Fruit fly (Drosophila melanogaster) whole organism, wandering third instar larva: ENCODE measurements around the gene mRpL48.

Source experiments
- Abd-B ChIP-seq: fragments of >200 bp; optimal IDR thresholded peaks from 2 replicates; lab custom pipeline; 2017; ENCODE audit warnings: missing biosample characterization, missing genetic modification characterization
- CG32264 ChIP-seq: fragments of 200-800 bp; sonication (Bioruptor generic); optimal IDR thresholded peaks from 2 replicates; lab custom pipeline; 2016; ENCODE audit warnings: missing biosample characterization, missing genetic modification characterization
- CG9705 ChIP-seq: fragments of 200-800 bp; sonication (Bioruptor generic); optimal IDR thresholded peaks from 2 replicates; lab custom pipeline; 2018; ENCODE audit warnings: missing biosample characterization, mild to moderate bottlenecking, missing genetic modification characterization
- CrebA ChIP-seq: fragments of 200-800 bp; sonication (Bioruptor generic); optimal IDR thresholded peaks from 2 replicates; lab custom pipeline; 2016; ENCODE audit warnings: missing biosample characterization, mild to moderate bottlenecking, missing genetic modification characterization, borderline replicate concordance
- Dfd ChIP-seq: fragments of >200 bp; optimal IDR thresholded peaks from 2 replicates; lab custom pipeline; 2017; ENCODE audit warnings: missing biosample characterization, missing genetic modification characterization
- Dif ChIP-seq: fragments of 200-275, 200-300 bp; sonication (Bioruptor generic); optimal IDR thresholded peaks from 2 replicates; lab custom pipeline; 2018; ENCODE audit warnings: missing biosample characterization, missing genetic modification characterization; ENCODE audit not compliant: partially characterized antibody
- GATAd ChIP-seq: sonication (Bioruptor generic); optimal IDR thresholded peaks from 2 replicates; lab custom pipeline; 2016; ENCODE audit warnings: missing biosample characterization, missing genetic modification characterization
- HLH106 ChIP-seq: fragments of 200-800 bp; optimal IDR thresholded peaks from 3 replicates; lab custom pipeline; 2019; ENCODE audit warnings: missing biosample characterization, mild to moderate bottlenecking, missing genetic modification characterization, moderate library complexity
- Hnf4 ChIP-seq: fragments of 200-800 bp; sonication (Bioruptor generic); optimal IDR thresholded peaks from 2 replicates; lab custom pipeline; 2016; ENCODE audit warnings: missing biosample characterization, mild to moderate bottlenecking, missing genetic modification characterization
- Hr78 ChIP-seq: fragments of >200 bp; optimal IDR thresholded peaks from 2 replicates; lab custom pipeline; 2017; ENCODE audit warnings: missing biosample characterization, missing genetic modification characterization
- Myc ChIP-seq: fragments of >200 bp; optimal IDR thresholded peaks from 2 replicates; lab custom pipeline; 2017
- N ChIP-seq: fragments of >200 bp; optimal IDR thresholded peaks from 2 replicates; lab custom pipeline; 2018; ENCODE audit warnings: missing biosample characterization, missing external identifiers, missing genetic modification characterization
- OdsH ChIP-seq: fragments of 200-800 bp; sonication (Bioruptor generic); optimal IDR thresholded peaks from 2 replicates; lab custom pipeline; 2016; ENCODE audit warnings: missing biosample characterization, mild to moderate bottlenecking, missing genetic modification characterization
- Rel ChIP-seq, 2 experiments: fragments of 200-800 bp; sonication (Bioruptor generic) in 1 of 2; optimal IDR thresholded peaks; 2 replicates in 1 of 2; 3 replicates in 1 of 2; lab custom pipeline; 2016 to 2019; ENCODE audit warnings: mild to moderate bottlenecking in 2 of 2, missing biosample characterization in 2 of 2, missing genetic modification characterization in 2 of 2, moderate library complexity in 1 of 2
- Sp1 ChIP-seq: fragments of 200-800 bp; sonication (Bioruptor generic); optimal IDR thresholded peaks from 3 replicates; lab custom pipeline; 2019; ENCODE audit warnings: missing biosample characterization, mild to moderate bottlenecking, missing genetic modification characterization, moderate library complexity
- Vsx2 ChIP-seq: fragments of 200-300, 225-300 bp; sonication (Bioruptor generic); optimal IDR thresholded peaks from 2 replicates; lab custom pipeline; 2018; ENCODE audit warnings: missing biosample characterization, missing genetic modification characterization; ENCODE audit not compliant: partially characterized antibody
- br ChIP-seq: fragments of 200-800 bp; sonication (Bioruptor generic); optimal IDR thresholded peaks from 2 replicates; lab custom pipeline; 2016; ENCODE audit warnings: missing biosample characterization, missing genetic modification characterization
- brk ChIP-seq: fragments of 200-800 bp; sonication (Bioruptor generic); optimal IDR thresholded peaks from 2 replicates; lab custom pipeline; 2016; ENCODE audit warnings: missing biosample characterization, mild to moderate bottlenecking, missing genetic modification characterization
- dl ChIP-seq, 2 experiments: fragments of 175-275, 200-275 bp in 1 of 2; fragments of 200-275 bp in 1 of 2; sonication (Bioruptor generic); optimal IDR thresholded peaks; lab custom pipeline; 2018; ENCODE audit warnings: mild to moderate bottlenecking in 2 of 2, missing biosample characterization in 2 of 2, missing genetic modification characterization in 2 of 2, moderate library complexity in 2 of 2; ENCODE audit not compliant: partially characterized antibody in 2 of 2, insufficient read depth in 1 of 2
- dmrt93B ChIP-seq: fragments of 200-800 bp; sonication (Bioruptor generic); optimal IDR thresholded peaks from 2 replicates; lab custom pipeline; 2018; ENCODE audit warnings: missing biosample characterization, mild to moderate bottlenecking, missing genetic modification characterization
- ey ChIP-seq: fragments of 200-800 bp; sonication (Bioruptor generic); optimal IDR thresholded peaks from 2 replicates; lab custom pipeline; 2016; ENCODE audit warnings: missing biosample characterization, missing genetic modification characterization
- foxo ChIP-seq, 2 experiments: fragments of 200-800 bp; sonication (Bioruptor generic); optimal IDR thresholded peaks; 2 replicates in 1 of 2; 3 replicates in 1 of 2; lab custom pipeline; 2016 to 2017; ENCODE audit warnings: missing biosample characterization in 2 of 2, missing genetic modification characterization in 2 of 2
- fru ChIP-seq: fragments of 200-800 bp; sonication (Bioruptor generic); optimal IDR thresholded peaks from 3 replicates; lab custom pipeline; 2016; ENCODE audit warnings: missing biosample characterization, mild to moderate bottlenecking, missing genetic modification characterization
- h ChIP-seq: fragments of 200-800 bp; sonication (Bioruptor generic); optimal IDR thresholded peaks from 3 replicates; lab custom pipeline; 2016; ENCODE audit warnings: missing biosample characterization, mild to moderate bottlenecking, missing genetic modification characterization
- jim ChIP-seq: fragments of 175-275, 200-325 bp; sonication (Bioruptor generic); optimal IDR thresholded peaks from 2 replicates; lab custom pipeline; 2016; ENCODE audit warnings: missing biosample characterization, mild to moderate bottlenecking, missing genetic modification characterization
- pan ChIP-seq: fragments of >200 bp; optimal IDR thresholded peaks from 2 replicates; lab custom pipeline; 2017
- psq ChIP-seq: fragments of 200-800 bp; sonication (Bioruptor generic); optimal IDR thresholded peaks from 3 replicates; lab custom pipeline; 2017; ENCODE audit warnings: missing biosample characterization, mild to moderate bottlenecking, missing genetic modification characterization, moderate library complexity
- rgr ChIP-seq: fragments of 200-800 bp; sonication (Bioruptor generic); optimal IDR thresholded peaks from 3 replicates; lab custom pipeline; 2016; ENCODE audit warnings: missing biosample characterization, mild to moderate bottlenecking, missing genetic modification characterization
- sage ChIP-seq: fragments of 200-800 bp; sonication (Bioruptor generic); optimal IDR thresholded peaks from 2 replicates; lab custom pipeline; 2016; ENCODE audit warnings: missing biosample characterization, mild to moderate bottlenecking, missing genetic modification characterization
- sv ChIP-seq: fragments of 200-800 bp; sonication (Bioruptor generic); optimal IDR thresholded peaks from 3 replicates; lab custom pipeline; 2016; ENCODE audit warnings: missing biosample characterization, missing genetic modification characterization
- tai ChIP-seq: sonication (Bioruptor generic); optimal IDR thresholded peaks from 2 replicates; lab custom pipeline; 2016; ENCODE audit warnings: missing biosample characterization, missing genetic modification characterization
- usp ChIP-seq: fragments of >200 bp; optimal IDR thresholded peaks from 2 replicates; lab custom pipeline; 2017; ENCODE audit warnings: missing biosample characterization, missing genetic modification characterization
- woc ChIP-seq: sonication (Bioruptor generic); optimal IDR thresholded peaks from 2 replicates; lab custom pipeline; 2016; ENCODE audit warnings: missing biosample characterization, mild to moderate bottlenecking, missing genetic modification characterization

The mRpL48 gene

DNA sequence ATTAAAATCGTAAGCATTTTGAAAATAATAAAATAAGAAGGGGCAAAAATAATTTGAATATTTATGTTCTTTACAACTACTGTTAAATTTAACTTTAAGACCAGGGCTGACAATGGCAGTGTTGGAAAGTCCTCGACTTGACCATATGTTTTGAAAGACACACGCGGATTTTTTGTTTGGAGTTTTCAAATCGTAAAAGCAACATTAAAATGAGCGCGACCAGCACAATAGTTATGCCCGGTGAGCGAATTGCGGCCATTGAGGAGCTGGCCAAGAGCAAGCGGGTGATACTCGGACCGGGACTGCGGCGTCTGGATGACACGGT is 18.3 kb downstream of the mRpL48 start, which contains the start of gene Rrp40:
Gene Rrp40 (plus strand): TSS at position 113 of the 325 bp plus-strand sequence.
- TF ChIP-seq dmrt93B (GFP tag; lab: Kevin White, UChicago) (no peak), sage (GFP tag; lab: Kevin White, UChicago) (peak; percentile 8), GATAd (GFP tag; lab: Kevin White, UChicago) (no peak), brk (GFP tag; lab: Kevin White, UChicago) (no peak), psq (GFP tag; lab: Kevin White, UChicago) (no peak), Hr78 (GFP tag; lab: Kevin White, UChicago) (no peak), woc (GFP tag; lab: Kevin White, UChicago) (no peak), Hnf4 (GFP tag; lab: Kevin White, UChicago) (no peak), ey (GFP tag; lab: Kevin White, UChicago) (no peak)

dm6 chr2L:1729607-1730011 is 19.3 kb downstream of the mRpL48 start, which contains the start of the genes Eno and CG31937:
Eno (minus strand) TSS chr2L:1729636.
CG31937 (plus strand) TSS chr2L:1729887.
- TF ChIP-seq psq (GFP tag; lab: Kevin White, UChicago) (peak; percentile 43), tai (GFP tag; lab: Kevin White, UChicago) (no peak), Abd-B (GFP tag; lab: Kevin White, UChicago) (no peak), rgr (GFP tag; lab: Kevin White, UChicago) (peak; percentile 38), HLH106 (tag; lab: Kevin White, UChicago) (peak; percentile 51), Dfd (no peak), h (GFP tag; lab: Kevin White, UChicago) (peak; percentile 47), br (GFP tag; lab: Kevin White, UChicago) (peak; percentile 74), Hnf4 (GFP tag; lab: Kevin White, UChicago) (peak; percentile 68), fru (GFP tag; lab: Kevin White, UChicago) (peak; percentile 40), Dif (peak; percentile 11), ey (GFP tag; lab: Kevin White, UChicago) (peak; percentile 31), Hr78 (GFP tag; lab: Kevin White, UChicago) (no peak), sage (GFP tag; lab: Kevin White, UChicago) (no peak), foxo (GFP tag; optimal IDR thresholded peaks at IDR 0.05; lab: Kevin White, UChicago) (peak in 1 of 2 experiments; percentile 48), sv (peak; percentile 4), usp (GFP tag; lab: Kevin White, UChicago) (no peak), Rel (GFP tag; optimal IDR thresholded peaks at IDR 0.05; lab: Kevin White, UChicago) (no peak), Rel (tag; optimal IDR thresholded peaks at IDR 0.05; lab: Kevin White, UChicago) (peak; percentile 8), OdsH (peak; percentile 31), Sp1 (peak; percentile 63), woc (GFP tag; lab: Kevin White, UChicago) (peak; percentile 79), CG9705 (GFP tag; lab: Kevin White, UChicago) (peak; percentile 8), Myc (lab: Kevin White, UChicago) (peak; percentile 76)

DNA sequence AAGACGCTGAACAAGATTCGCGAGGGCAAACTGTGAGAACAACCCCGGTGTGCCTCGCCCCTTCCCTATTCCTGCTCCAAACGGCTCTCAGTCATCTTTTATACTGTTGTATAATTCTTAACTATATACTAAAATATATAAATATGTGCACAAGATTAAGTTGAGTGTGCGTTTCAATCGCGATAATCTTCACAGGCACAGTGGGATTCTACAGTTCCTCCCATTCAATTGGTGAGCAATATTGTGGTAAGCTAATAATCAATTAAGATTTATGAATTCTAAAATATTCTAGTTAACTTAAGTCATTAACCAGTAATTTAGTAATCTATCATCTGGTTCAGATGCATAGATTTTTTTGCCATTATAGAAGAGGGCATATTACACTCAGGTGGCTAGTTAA is 20.7 kb downstream of the mRpL48 start:
- no peak for TF ChIP-seq dl (GFP tag; optimal IDR thresholded peaks at IDR 0.05; lab: Kevin White, UChicago; ENCODE audit: insufficient read depth in 1 of 2, partially characterized antibody in 2 of 2)
- peak; percentile 5 for TF ChIP-seq Sp1
- TF ChIP-seq HLH106 (tag; lab: Kevin White, UChicago): no peak

dm6 chr2L:1732189-1732588 is 21.9 kb downstream of the mRpL48 start, which contains the start of the genes CG17652 and CG17646:
CG17652 (minus strand) TSS chr2L:1732356.
CG17646 (plus strand) TSS chr2L:1732524.
- no peak for TF ChIP-seq N (GFP tag; lab: Kevin White, UChicago)
- TF ChIP-seq Rel (GFP tag; optimal IDR thresholded peaks at IDR 0.05; lab: Kevin White, UChicago): no peak
- peak; percentile 65 for TF ChIP-seq Rel (tag; optimal IDR thresholded peaks at IDR 0.05; lab: Kevin White, UChicago)
- peak; percentile 28 for TF ChIP-seq Hnf4 (GFP tag; lab: Kevin White, UChicago)
- peak; percentile 10 for TF ChIP-seq OdsH
- no peak for TF ChIP-seq psq (GFP tag; lab: Kevin White, UChicago)
- TF ChIP-seq CG32264 (GFP tag; lab: Kevin White, UChicago): no peak

- TF ChIP-seq Hnf4 (GFP tag; lab: Kevin White, UChicago): no peak
- no peak for TF ChIP-seq dl (GFP tag; optimal IDR thresholded peaks at IDR 0.05; lab: Kevin White, UChicago; ENCODE audit: insufficient read depth in 1 of 2, partially characterized antibody in 2 of 2)
- no peak for TF ChIP-seq dmrt93B (GFP tag; lab: Kevin White, UChicago)
- TF ChIP-seq Sp1: no peak
- no peak for TF ChIP-seq Dfd
- TF ChIP-seq CG32264 (GFP tag; lab: Kevin White, UChicago): no peak
- TF ChIP-seq Myc (lab: Kevin White, UChicago): no peak
- TF ChIP-seq Vsx2: no peak
- no peak for TF ChIP-seq jim (GFP tag; lab: Kevin White, UChicago)
- TF ChIP-seq h (GFP tag; lab: Kevin White, UChicago): no peak
- no peak for TF ChIP-seq usp (GFP tag; lab: Kevin White, UChicago)
- TF ChIP-seq ey (GFP tag; lab: Kevin White, UChicago): no peak
- TF ChIP-seq woc (GFP tag; lab: Kevin White, UChicago): no peak
- no peak for TF ChIP-seq sv
- no peak for TF ChIP-seq CrebA (GFP tag; lab: Kevin White, UChicago)
- TF ChIP-seq pan: no peak
- TF ChIP-seq foxo (GFP tag; optimal IDR thresholded peaks at IDR 0.05; lab: Kevin White, UChicago): no peak
Observed at dm6 chr2L:1733155-1733813, 23.0 kb downstream of the mRpL48 start.
